Fruit fly (Drosophila melanogaster) whole organism, wandering third instar larva: ENCODE measurements around the gene CG14864.

Experiments used
- Abd-B ChIP-seq: fragments of >200 bp; optimal IDR thresholded peaks from 2 replicates; lab custom pipeline; 2017; ENCODE audit warnings: missing biosample characterization, missing genetic modification characterization
- CG32264 ChIP-seq: fragments of 200-800 bp; sonication (Bioruptor generic); optimal IDR thresholded peaks from 2 replicates; lab custom pipeline; 2016; ENCODE audit warnings: missing biosample characterization, missing genetic modification characterization
- CG9705 ChIP-seq: fragments of 200-800 bp; sonication (Bioruptor generic); optimal IDR thresholded peaks from 2 replicates; lab custom pipeline; 2018; ENCODE audit warnings: missing biosample characterization, mild to moderate bottlenecking, missing genetic modification characterization
- CrebA ChIP-seq: fragments of 200-800 bp; sonication (Bioruptor generic); optimal IDR thresholded peaks from 2 replicates; lab custom pipeline; 2016; ENCODE audit warnings: missing biosample characterization, mild to moderate bottlenecking, missing genetic modification characterization, borderline replicate concordance
- Dfd ChIP-seq: fragments of >200 bp; optimal IDR thresholded peaks from 2 replicates; lab custom pipeline; 2017; ENCODE audit warnings: missing biosample characterization, missing genetic modification characterization
- Dif ChIP-seq: fragments of 200-275, 200-300 bp; sonication (Bioruptor generic); optimal IDR thresholded peaks from 2 replicates; lab custom pipeline; 2018; ENCODE audit warnings: missing biosample characterization, missing genetic modification characterization; ENCODE audit not compliant: partially characterized antibody
- GATAd ChIP-seq: sonication (Bioruptor generic); optimal IDR thresholded peaks from 2 replicates; lab custom pipeline; 2016; ENCODE audit warnings: missing biosample characterization, missing genetic modification characterization
- HLH106 ChIP-seq: fragments of 200-800 bp; optimal IDR thresholded peaks from 3 replicates; lab custom pipeline; 2019; ENCODE audit warnings: missing biosample characterization, mild to moderate bottlenecking, missing genetic modification characterization, moderate library complexity
- Hnf4 ChIP-seq: fragments of 200-800 bp; sonication (Bioruptor generic); optimal IDR thresholded peaks from 2 replicates; lab custom pipeline; 2016; ENCODE audit warnings: missing biosample characterization, mild to moderate bottlenecking, missing genetic modification characterization
- Hr78 ChIP-seq: fragments of >200 bp; optimal IDR thresholded peaks from 2 replicates; lab custom pipeline; 2017; ENCODE audit warnings: missing biosample characterization, missing genetic modification characterization
- Hr83 ChIP-seq: fragments of 200-300 bp; sonication (Bioruptor generic); optimal IDR thresholded peaks from 2 replicates; lab custom pipeline; 2016; ENCODE audit warnings: missing biosample characterization, mild to moderate bottlenecking, missing genetic modification characterization, moderate library complexity; ENCODE audit not compliant: poor library complexity, severe bottlenecking
- Jra ChIP-seq: sonication (Bioruptor generic); optimal IDR thresholded peaks from 2 replicates; lab custom pipeline; 2016; ENCODE audit warnings: missing biosample characterization, missing genetic modification characterization
- Mio ChIP-seq: sonication (Bioruptor generic); optimal IDR thresholded peaks from 2 replicates; lab custom pipeline; 2016; ENCODE audit warnings: missing biosample characterization, missing genetic modification characterization
- Myc ChIP-seq: fragments of >200 bp; optimal IDR thresholded peaks from 2 replicates; lab custom pipeline; 2017
- N ChIP-seq: fragments of >200 bp; optimal IDR thresholded peaks from 2 replicates; lab custom pipeline; 2018; ENCODE audit warnings: missing biosample characterization, missing external identifiers, missing genetic modification characterization
- OdsH ChIP-seq: fragments of 200-800 bp; sonication (Bioruptor generic); optimal IDR thresholded peaks from 2 replicates; lab custom pipeline; 2016; ENCODE audit warnings: missing biosample characterization, mild to moderate bottlenecking, missing genetic modification characterization
- Rel ChIP-seq, 2 experiments: fragments of 200-800 bp; sonication (Bioruptor generic) in 1 of 2; optimal IDR thresholded peaks; 2 replicates in 1 of 2; 3 replicates in 1 of 2; lab custom pipeline; 2016 to 2019; ENCODE audit warnings: mild to moderate bottlenecking in 2 of 2, missing biosample characterization in 2 of 2, missing genetic modification characterization in 2 of 2, moderate library complexity in 1 of 2
- Sp1 ChIP-seq: fragments of 200-800 bp; sonication (Bioruptor generic); optimal IDR thresholded peaks from 3 replicates; lab custom pipeline; 2019; ENCODE audit warnings: missing biosample characterization, mild to moderate bottlenecking, missing genetic modification characterization, moderate library complexity
- Vsx2 ChIP-seq: fragments of 200-300, 225-300 bp; sonication (Bioruptor generic); optimal IDR thresholded peaks from 2 replicates; lab custom pipeline; 2018; ENCODE audit warnings: missing biosample characterization, missing genetic modification characterization; ENCODE audit not compliant: partially characterized antibody
- br ChIP-seq: fragments of 200-800 bp; sonication (Bioruptor generic); optimal IDR thresholded peaks from 2 replicates; lab custom pipeline; 2016; ENCODE audit warnings: missing biosample characterization, missing genetic modification characterization
- brk ChIP-seq: fragments of 200-800 bp; sonication (Bioruptor generic); optimal IDR thresholded peaks from 2 replicates; lab custom pipeline; 2016; ENCODE audit warnings: missing biosample characterization, mild to moderate bottlenecking, missing genetic modification characterization
- dl ChIP-seq, 2 experiments: fragments of 175-275, 200-275 bp in 1 of 2; fragments of 200-275 bp in 1 of 2; sonication (Bioruptor generic); optimal IDR thresholded peaks; lab custom pipeline; 2018; ENCODE audit warnings: mild to moderate bottlenecking in 2 of 2, missing biosample characterization in 2 of 2, missing genetic modification characterization in 2 of 2, moderate library complexity in 2 of 2; ENCODE audit not compliant: partially characterized antibody in 2 of 2, insufficient read depth in 1 of 2
- dmrt93B ChIP-seq: fragments of 200-800 bp; sonication (Bioruptor generic); optimal IDR thresholded peaks from 2 replicates; lab custom pipeline; 2018; ENCODE audit warnings: missing biosample characterization, mild to moderate bottlenecking, missing genetic modification characterization
- dsf ChIP-seq: sonication (Bioruptor generic); optimal IDR thresholded peaks from 2 replicates; lab custom pipeline; 2016; ENCODE audit warnings: missing biosample characterization, missing genetic modification characterization, borderline replicate concordance
- ey ChIP-seq: fragments of 200-800 bp; sonication (Bioruptor generic); optimal IDR thresholded peaks from 2 replicates; lab custom pipeline; 2016; ENCODE audit warnings: missing biosample characterization, missing genetic modification characterization
- foxo ChIP-seq, 2 experiments: fragments of 200-800 bp; sonication (Bioruptor generic); optimal IDR thresholded peaks; 2 replicates in 1 of 2; 3 replicates in 1 of 2; lab custom pipeline; 2016 to 2017; ENCODE audit warnings: missing biosample characterization in 2 of 2, missing genetic modification characterization in 2 of 2
- fru ChIP-seq: fragments of 200-800 bp; sonication (Bioruptor generic); optimal IDR thresholded peaks from 3 replicates; lab custom pipeline; 2016; ENCODE audit warnings: missing biosample characterization, mild to moderate bottlenecking, missing genetic modification characterization
- h ChIP-seq: fragments of 200-800 bp; sonication (Bioruptor generic); optimal IDR thresholded peaks from 3 replicates; lab custom pipeline; 2016; ENCODE audit warnings: missing biosample characterization, mild to moderate bottlenecking, missing genetic modification characterization
- jim ChIP-seq: fragments of 175-275, 200-325 bp; sonication (Bioruptor generic); optimal IDR thresholded peaks from 2 replicates; lab custom pipeline; 2016; ENCODE audit warnings: missing biosample characterization, mild to moderate bottlenecking, missing genetic modification characterization
- lola ChIP-seq: fragments of >200 bp; optimal IDR thresholded peaks from 2 replicates; lab custom pipeline; 2017; ENCODE audit warnings: missing biosample characterization, missing genetic modification characterization
- pan ChIP-seq: fragments of >200 bp; optimal IDR thresholded peaks from 2 replicates; lab custom pipeline; 2017
- psq ChIP-seq: fragments of 200-800 bp; sonication (Bioruptor generic); optimal IDR thresholded peaks from 3 replicates; lab custom pipeline; 2017; ENCODE audit warnings: missing biosample characterization, mild to moderate bottlenecking, missing genetic modification characterization, moderate library complexity
- rgr ChIP-seq: fragments of 200-800 bp; sonication (Bioruptor generic); optimal IDR thresholded peaks from 3 replicates; lab custom pipeline; 2016; ENCODE audit warnings: missing biosample characterization, mild to moderate bottlenecking, missing genetic modification characterization
- sage ChIP-seq: fragments of 200-800 bp; sonication (Bioruptor generic); optimal IDR thresholded peaks from 2 replicates; lab custom pipeline; 2016; ENCODE audit warnings: missing biosample characterization, mild to moderate bottlenecking, missing genetic modification characterization
- sv ChIP-seq: fragments of 200-800 bp; sonication (Bioruptor generic); optimal IDR thresholded peaks from 3 replicates; lab custom pipeline; 2016; ENCODE audit warnings: missing biosample characterization, missing genetic modification characterization
- tai ChIP-seq: sonication (Bioruptor generic); optimal IDR thresholded peaks from 2 replicates; lab custom pipeline; 2016; ENCODE audit warnings: missing biosample characterization, missing genetic modification characterization
- usp ChIP-seq: fragments of >200 bp; optimal IDR thresholded peaks from 2 replicates; lab custom pipeline; 2017; ENCODE audit warnings: missing biosample characterization, missing genetic modification characterization
- woc ChIP-seq: sonication (Bioruptor generic); optimal IDR thresholded peaks from 2 replicates; lab custom pipeline; 2016; ENCODE audit warnings: missing biosample characterization, mild to moderate bottlenecking, missing genetic modification characterization

The CG14864 gene

DNA sequence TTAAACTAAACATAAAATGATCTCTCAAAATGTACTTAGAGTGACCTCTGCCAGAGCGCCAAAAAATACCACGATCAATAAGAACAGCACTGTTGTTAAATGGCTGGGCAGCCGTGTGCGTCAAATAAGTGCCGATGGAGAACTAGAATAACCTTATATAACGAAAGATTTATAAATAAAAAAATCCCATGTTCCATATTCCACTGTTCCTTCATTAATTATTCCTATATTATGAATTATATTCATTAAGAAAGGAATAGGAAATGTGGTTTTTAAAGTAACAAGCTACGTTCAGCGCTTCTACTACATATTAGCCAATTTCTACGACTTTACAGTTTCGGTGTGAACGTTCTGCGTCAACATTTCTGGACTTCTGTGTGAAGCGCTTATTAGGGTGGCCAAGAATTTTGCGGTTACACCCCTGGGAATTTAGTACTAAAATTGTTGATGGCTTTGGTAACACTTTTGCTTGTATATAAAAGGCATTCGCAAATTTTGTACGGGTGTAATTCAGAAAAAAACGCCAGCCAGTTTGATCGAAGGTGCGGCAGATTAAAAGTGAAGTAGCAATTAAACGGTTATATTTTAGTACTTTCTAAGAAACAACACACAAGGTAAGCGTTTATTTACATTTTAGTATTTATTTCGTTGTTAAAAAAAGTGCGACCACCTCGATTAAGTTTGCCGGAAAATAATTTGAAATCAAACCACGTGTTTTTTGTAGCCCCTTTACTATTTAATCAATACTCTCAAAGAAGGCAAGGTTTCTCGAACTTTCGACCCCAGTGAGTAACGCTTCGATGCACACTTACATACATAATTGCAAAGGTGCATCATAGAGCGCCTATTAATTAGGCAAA is 25.9 kb downstream of the CG14864 start, which contains the start of the genes tefu and Hsc70-4:
Gene tefu (minus strand): TSS at position 51 of the 860 bp plus-strand sequence.
Gene Hsc70-4 (plus strand): TSS at position 502 of the 860 bp plus-strand sequence.
- TF ChIP-seq lola (GFP tag; lab: Kevin White, UChicago), result no peak
- no peak for TF ChIP-seq sage (GFP tag; lab: Kevin White, UChicago)
- peak; percentile 54 for TF ChIP-seq h (GFP tag; lab: Kevin White, UChicago)
- no peak for TF ChIP-seq Mio (GFP tag; lab: Kevin White, UChicago)
- TF ChIP-seq Rel (GFP tag; optimal IDR thresholded peaks at IDR 0.05; lab: Kevin White, UChicago), result no peak
- peak; percentile 4 for TF ChIP-seq Rel (tag; optimal IDR thresholded peaks at IDR 0.05; lab: Kevin White, UChicago)
- no peak for TF ChIP-seq dl (GFP tag; optimal IDR thresholded peaks at IDR 0.05; lab: Kevin White, UChicago; ENCODE audit: insufficient read depth in 1 of 2, partially characterized antibody in 2 of 2)
- no peak for TF ChIP-seq pan
- peak; percentile 68 for TF ChIP-seq Dif (GFP tag; lab: Kevin White, UChicago)
- no peak for TF ChIP-seq rgr (GFP tag; lab: Kevin White, UChicago)
- peak; percentile 68 for TF ChIP-seq dmrt93B
- TF ChIP-seq Myc (lab: Kevin White, UChicago), result no peak
- TF ChIP-seq OdsH (GFP tag; lab: Kevin White, UChicago), result peak; percentile 32
- no peak for TF ChIP-seq psq (GFP tag; lab: Kevin White, UChicago)
- TF ChIP-seq Abd-B, result no peak
- peak; percentile 92 for TF ChIP-seq N
- no peak for TF ChIP-seq Dfd (GFP tag; lab: Kevin White, UChicago)
- peak; percentile 46 for TF ChIP-seq Hr78 (GFP tag; lab: Kevin White, UChicago)
- no peak for TF ChIP-seq brk (GFP tag; lab: Kevin White, UChicago)
- TF ChIP-seq br (GFP tag; lab: Kevin White, UChicago), result no peak
- no peak for TF ChIP-seq tai (GFP tag; lab: Kevin White, UChicago)
- TF ChIP-seq HLH106 (tag; lab: Kevin White, UChicago), result peak; percentile 79
- peak; percentile 64 for TF ChIP-seq Vsx2
- TF ChIP-seq jim (GFP tag; lab: Kevin White, UChicago), result peak; percentile 24
- peak in 1 of 2 experiments; percentile 9 for TF ChIP-seq foxo (GFP tag; optimal IDR thresholded peaks at IDR 0.05; lab: Kevin White, UChicago)
- peak; percentile 54 for TF ChIP-seq CG9705 (GFP tag; lab: Kevin White, UChicago)
- no peak for TF ChIP-seq fru
- TF ChIP-seq GATAd (GFP tag; lab: Kevin White, UChicago), result no peak
- peak; percentile 64 for TF ChIP-seq sv
- TF ChIP-seq CrebA (GFP tag; lab: Kevin White, UChicago), result no peak
- TF ChIP-seq CG32264 (GFP tag; lab: Kevin White, UChicago), result no peak
- no peak for TF ChIP-seq dsf (GFP tag; lab: Kevin White, UChicago)
- peak; percentile 46 for TF ChIP-seq Sp1 (GFP tag; lab: Kevin White, UChicago)
- TF ChIP-seq usp (GFP tag; lab: Kevin White, UChicago), result no peak
- peak; percentile 72 for TF ChIP-seq woc (GFP tag; lab: Kevin White, UChicago)
- TF ChIP-seq Hr83 (GFP tag; lab: Kevin White, UChicago), result peak; percentile 5
- TF ChIP-seq ey, result peak; percentile 60
- TF ChIP-seq Hnf4 (GFP tag; lab: Kevin White, UChicago), result peak; percentile 64
- TF ChIP-seq Jra (GFP tag; lab: Kevin White, UChicago), result no peak

DNA sequence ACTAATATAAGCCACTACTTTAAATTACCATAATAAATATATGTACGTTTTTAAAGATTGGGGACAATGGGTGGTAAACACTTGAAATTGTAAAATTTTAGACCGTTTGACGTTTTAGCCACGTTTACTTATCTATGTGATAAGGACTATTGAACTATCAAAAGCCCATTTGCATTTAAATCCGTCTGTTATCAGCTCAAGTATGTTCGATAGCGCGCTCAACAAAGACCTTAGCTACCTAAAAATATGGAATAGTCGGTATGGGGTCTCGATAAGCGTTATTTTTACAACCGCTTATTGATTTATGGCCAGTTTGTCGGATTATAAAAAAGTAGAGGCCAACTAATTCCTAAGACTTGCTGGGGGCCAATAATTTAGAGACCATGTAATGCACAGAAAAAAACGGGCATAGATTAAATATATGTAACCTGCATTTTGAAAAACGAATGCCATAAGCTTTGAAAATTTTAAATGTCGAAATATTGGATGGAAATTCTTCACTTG is 36.7 kb downstream of the CG14864 start:
- no peak for TF ChIP-seq dl (GFP tag; optimal IDR thresholded peaks at IDR 0.05; lab: Kevin White, UChicago; ENCODE audit: insufficient read depth in 1 of 2, partially characterized antibody in 2 of 2)
- no peak for TF ChIP-seq Vsx2
- no peak for TF ChIP-seq CrebA (GFP tag; lab: Kevin White, UChicago)
- no peak for TF ChIP-seq Mio (GFP tag; lab: Kevin White, UChicago)
- TF ChIP-seq OdsH (GFP tag; lab: Kevin White, UChicago), result no peak
- no peak for TF ChIP-seq N
- TF ChIP-seq sage (GFP tag; lab: Kevin White, UChicago), result no peak
- no peak for TF ChIP-seq Abd-B
- no peak for TF ChIP-seq Jra (GFP tag; lab: Kevin White, UChicago)
- no peak for TF ChIP-seq HLH106 (tag; lab: Kevin White, UChicago)
- no peak for TF ChIP-seq Dif (GFP tag; lab: Kevin White, UChicago)
- no peak for TF ChIP-seq Hr83 (GFP tag; lab: Kevin White, UChicago)
- TF ChIP-seq Hr78 (GFP tag; lab: Kevin White, UChicago), result no peak
- no peak for TF ChIP-seq Dfd (GFP tag; lab: Kevin White, UChicago)
- no peak for TF ChIP-seq Hnf4 (GFP tag; lab: Kevin White, UChicago)
- TF ChIP-seq usp (GFP tag; lab: Kevin White, UChicago), result no peak
- TF ChIP-seq Myc (lab: Kevin White, UChicago), result no peak
- TF ChIP-seq rgr (GFP tag; lab: Kevin White, UChicago), result no peak
- TF ChIP-seq dsf (GFP tag; lab: Kevin White, UChicago), result no peak
- no peak for TF ChIP-seq h (GFP tag; lab: Kevin White, UChicago)
